Worm (Caenorhabditis elegans): ENCODE measurements around the gene R02F2.5.

R02F2.5 gene

DNA sequence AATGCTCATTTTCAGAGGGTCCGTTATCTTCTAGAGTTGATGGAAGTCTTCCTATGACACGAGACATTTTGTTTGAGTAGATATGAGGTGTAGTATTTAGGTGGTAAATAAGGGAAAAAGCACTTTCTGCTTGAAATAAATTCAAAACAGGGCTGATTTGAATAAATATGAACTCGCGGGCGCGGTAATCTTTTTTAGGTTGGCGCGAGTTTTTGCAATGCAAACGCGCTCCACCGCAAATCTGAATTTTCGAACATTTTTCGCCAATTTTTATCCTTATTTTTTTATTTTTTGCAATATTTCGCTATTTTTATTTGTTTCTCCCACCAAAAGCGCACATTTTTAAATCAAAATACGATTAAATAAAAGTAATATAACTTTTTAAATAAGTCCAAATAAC is 30.9 kb upstream of the R02F2.5 start, which contains the start of gene skpt-1 (continued):
- no peak for TF ChIP-seq nfya-1 (tag; optimal IDR thresholded peaks at IDR 0.05; ENCODE audit: borderline replicate concordance, insufficient read depth)
- no peak for TF ChIP-seq nfya-2 (GFP tag; IDR thresholded peaks at IDR 0.05)
- TF ChIP-seq lin-35 (GFP tag; optimal IDR thresholded peaks at IDR 0.05) = peak in 2 of 3 experiments; percentile 67 to 91
- TF ChIP-seq lin-40 (tag; optimal IDR thresholded peaks at IDR 0.05) = no peak
- TF ChIP-seq B0035.1 (tag; optimal IDR thresholded peaks at IDR 0.05) = no peak
- TF ChIP-seq mel-28 (tag; optimal IDR thresholded peaks at IDR 0.05; ENCODE audit: borderline replicate concordance) = no peak
- peak; percentile 99 for TF ChIP-seq efl-1 (GFP tag; optimal IDR thresholded peaks at IDR 0.05)
- no peak for TF ChIP-seq T07F8.4 (tag; optimal IDR thresholded peaks at IDR 0.05)
- TF ChIP-seq F10E7.11 (tag; optimal IDR thresholded peaks at IDR 0.05) = no peak
- no peak for TF ChIP-seq aptf-2 (GFP tag; conservative IDR thresholded peaks at IDR 0.05)
- no peak for TF ChIP-seq egl-44 (GFP tag; IDR thresholded peaks at IDR 0.05)
- TF ChIP-seq sea-2 (GFP tag; IDR thresholded peaks at IDR 0.05) = no peak
- TF ChIP-seq lin-54 (GFP tag; optimal IDR thresholded peaks at IDR 0.05) = peak; percentile 96
- peak; percentile 97 for TF ChIP-seq madf-8 (GFP tag; conservative IDR thresholded peaks at IDR 0.05)
- no peak for TF ChIP-seq ccch-3 (GFP tag; optimal IDR thresholded peaks at IDR 0.05)
- TF ChIP-seq nhr-120 (GFP tag; IDR thresholded peaks at IDR 0.05) = no peak
- no peak for TF ChIP-seq mxl-1 (tag; optimal IDR thresholded peaks at IDR 0.05)
- TF ChIP-seq ceh-100 (GFP tag; IDR thresholded peaks at IDR 0.05) = peak; percentile 63; the same call in 1 of the 2 replicates
- TF ChIP-seq him-1 (tag; optimal IDR thresholded peaks at IDR 0.05) = peak; percentile 19
- TF ChIP-seq ceh-40 (GFP tag; IDR thresholded peaks at IDR 0.05) = no peak
- no peak for TF ChIP-seq ztf-18 (tag; optimal IDR thresholded peaks at IDR 0.05)
- TF ChIP-seq B0261.1 (tag; optimal IDR thresholded peaks at IDR 0.05) = no peak
- TF ChIP-seq rcor-1 (GFP tag; IDR thresholded peaks at IDR 0.05) = peak; percentile 82
- TF ChIP-seq cebp-1 (GFP tag; IDR thresholded peaks at IDR 0.05) = no peak
- TF ChIP-seq cebp-1 (tag; optimal IDR thresholded peaks at IDR 0.05) = peak; percentile 11
- no peak for TF ChIP-seq Y53F4B.3 (GFP tag; IDR thresholded peaks at IDR 0.05)
- TF ChIP-seq tlf-1 (GFP tag; optimal IDR thresholded peaks at IDR 0.05) = peak; percentile 92
- peak; percentile 58 for TF ChIP-seq athp-1 (tag; optimal IDR thresholded peaks at IDR 0.05)
- no peak for TF ChIP-seq ceh-79 (tag; optimal IDR thresholded peaks at IDR 0.05)
- 0 out of 2 replicates have a peak, but pooled peaks have one; percentile 26 for TF ChIP-seq Y67H2A.10 (GFP tag; conservative IDR thresholded peaks at IDR 0.05)
- TF ChIP-seq xnd-1 (tag; optimal IDR thresholded peaks at IDR 0.05) = peak; percentile 98
- TF ChIP-seq aptf-3 (GFP tag; IDR thresholded peaks at IDR 0.05) = no peak
- no peak for TF ChIP-seq lin-26 (GFP tag; IDR thresholded peaks at IDR 0.05)
- TF ChIP-seq mes-4 (tag; optimal IDR thresholded peaks at IDR 0.05) = no peak
- TF ChIP-seq snpc-1.1 (tag; optimal IDR thresholded peaks at IDR 0.05; ENCODE audit: insufficient read depth) = no peak
- no peak for TF ChIP-seq sptf-2 (GFP tag; optimal IDR thresholded peaks at IDR 0.05)
- peak; percentile 63 for TF ChIP-seq hmg-1.2 (GFP tag; IDR thresholded peaks at IDR 0.05)
- TF ChIP-seq madf-6 (GFP tag; IDR thresholded peaks at IDR 0.05) = peak; percentile 99
- no peak for TF ChIP-seq tbx-9 (tag; optimal IDR thresholded peaks at IDR 0.05; ENCODE audit: borderline replicate concordance)
- TF ChIP-seq F33H1.4 (GFP tag; IDR thresholded peaks at IDR 0.05) = peak; percentile 89
- no peak for TF ChIP-seq ceh-58 (GFP tag; IDR thresholded peaks at IDR 0.05)
- 0 out of 2 replicates have a peak, but pooled peaks have one; percentile 51 for TF ChIP-seq Y79H2A.3 (GFP tag; conservative IDR thresholded peaks at IDR 0.05)
- peak; percentile 76; the same call in 1 of the 2 replicates for TF ChIP-seq lir-1 (GFP tag; conservative IDR thresholded peaks at IDR 0.05)
- peak; percentile 85 for TF ChIP-seq F49E8.2 (tag; optimal IDR thresholded peaks at IDR 0.05; ENCODE audit: insufficient read depth)
- no peak for TF ChIP-seq hlh-26 (GFP tag; conservative IDR thresholded peaks at IDR 0.05)
- no peak for TF ChIP-seq ets-4 (GFP tag; optimal IDR thresholded peaks at IDR 0.05)
- peak; percentile 97 for TF ChIP-seq D2030.7 (GFP tag; IDR thresholded peaks at IDR 0.05)
- TF ChIP-seq rpc-1 (optimal IDR thresholded peaks at IDR 0.05) = no peak
- TF ChIP-seq rpc-1 (tag; optimal IDR thresholded peaks at IDR 0.05) = no peak

Measured in whole organism, young adult.